Fruit fly (Drosophila melanogaster) whole organism, prepupa: ENCODE results near the gene kibra.

Source experiments
- CG10631 ChIP-seq: fragments of 200-800 bp; sonication (Bioruptor generic); optimal IDR thresholded peaks from 2 replicates; lab custom pipeline; 2016; ENCODE audit warnings: missing biosample characterization, missing genetic modification characterization
- CG10669 ChIP-seq: fragments of 200-800 bp; sonication (Bioruptor generic); optimal IDR thresholded peaks from 3 replicates; lab custom pipeline; 2018; ENCODE audit warnings: missing biosample characterization, mild to moderate bottlenecking, missing genetic modification characterization, moderate library complexity
- CG11294 ChIP-seq: fragments of 200-800 bp; sonication (Bioruptor generic); IDR thresholded peaks from 2 replicates; pipeline ENCODE4 v1.3.6; 2022; ENCODE audit warnings: missing biosample characterization, missing genetic modification characterization
- CG11762 ChIP-seq: fragments of 200-800 bp; sonication (Bioruptor generic); optimal IDR thresholded peaks from 3 replicates; lab custom pipeline; 2016; ENCODE audit warnings: missing biosample characterization, missing genetic modification characterization; ENCODE audit not compliant: insufficient read depth
- CG11902 ChIP-seq: fragments of 200-800 bp; sonication (Bioruptor generic); optimal IDR thresholded peaks from 3 replicates; lab custom pipeline; 2016; ENCODE audit warnings: missing biosample characterization, missing genetic modification characterization
- CG15336 ChIP-seq: fragments of 200-800 bp; sonication (Bioruptor generic); IDR thresholded peaks from 2 replicates; pipeline ENCODE4 v1.3.6; 2022; ENCODE audit warnings: missing biosample characterization, missing genetic modification characterization
- CG1621 ChIP-seq: fragments of 200-800 bp; sonication (Bioruptor generic); optimal IDR thresholded peaks from 3 replicates; lab custom pipeline; 2018; ENCODE audit warnings: missing biosample characterization, mild to moderate bottlenecking, missing genetic modification characterization
- CG3032 ChIP-seq: fragments of 200-800 bp; optimal IDR thresholded peaks from 2 replicates; lab custom pipeline; 2019; ENCODE audit warnings: missing biosample characterization, mild to moderate bottlenecking, missing genetic modification characterization, moderate library complexity
- CG31627 ChIP-seq: fragments of 200-800 bp; sonication (Bioruptor generic); optimal IDR thresholded peaks from 3 replicates; lab custom pipeline; 2016; ENCODE audit warnings: missing biosample characterization, missing genetic modification characterization
- CG32006 ChIP-seq: fragments of 200-800 bp; sonication (Bioruptor generic); optimal IDR thresholded peaks from 3 replicates; lab custom pipeline; 2017; ENCODE audit warnings: missing biosample characterization, mild to moderate bottlenecking, missing genetic modification characterization
- CG34406 ChIP-seq: fragments of 200-800 bp; sonication (Bioruptor generic); optimal IDR thresholded peaks from 3 replicates; lab custom pipeline; 2016; ENCODE audit warnings: missing biosample characterization, missing genetic modification characterization
- CG4318 ChIP-seq: fragments of 200-800 bp; sonication (Bioruptor generic); optimal IDR thresholded peaks from 3 replicates; lab custom pipeline; 2017; ENCODE audit warnings: missing biosample characterization, mild to moderate bottlenecking, missing genetic modification characterization
- CG6163 ChIP-seq: fragments of 200-800 bp; sonication (Bioruptor generic); IDR thresholded peaks from 3 replicates; pipeline ENCODE4 v1.3.6; 2022; ENCODE audit warnings: missing biosample characterization, missing genetic modification characterization
- CG6276 ChIP-seq: fragments of 200-800 bp; sonication (Bioruptor generic); optimal IDR thresholded peaks from 2 replicates; lab custom pipeline; 2017; ENCODE audit warnings: missing biosample characterization, mild to moderate bottlenecking, missing genetic modification characterization
- CG6792 ChIP-seq: fragments of 200-800 bp; sonication (Bioruptor generic); optimal IDR thresholded peaks from 3 replicates; lab custom pipeline; 2016; ENCODE audit warnings: missing biosample characterization, missing genetic modification characterization
- CG6808 ChIP-seq: fragments of 200-800 bp; sonication (Bioruptor generic); optimal IDR thresholded peaks from 3 replicates; lab custom pipeline; 2017; ENCODE audit warnings: missing biosample characterization, missing genetic modification characterization, mild to moderate bottlenecking, moderate library complexity, missing genetic modification reagents
- CG6854 ChIP-seq: fragments of 200-800 bp; sonication (Bioruptor generic); optimal IDR thresholded peaks from 2 replicates; lab custom pipeline; 2017; ENCODE audit warnings: missing biosample characterization, mild to moderate bottlenecking, missing genetic modification characterization
- CG7368 ChIP-seq: fragments of 200-800 bp; sonication (Bioruptor generic); optimal IDR thresholded peaks from 3 replicates; lab custom pipeline; 2016; ENCODE audit warnings: missing biosample characterization, missing genetic modification characterization
- CG8119 ChIP-seq: fragments of 200-800 bp; sonication (Bioruptor generic); IDR thresholded peaks from 3 replicates; pipeline ENCODE4 v1.3.6; 2022; ENCODE audit warnings: missing biosample characterization, missing genetic modification characterization
- CG8319 ChIP-seq: fragments of 200-800 bp; sonication (Bioruptor generic); optimal IDR thresholded peaks from 3 replicates; lab custom pipeline; 2016; ENCODE audit warnings: missing biosample characterization, missing genetic modification characterization
- Eip78C ChIP-seq: fragments of 200-800 bp; sonication (Bioruptor generic); peaks from one replicate; lab custom pipeline; 2016; ENCODE audit warnings: missing biosample characterization, missing genetic modification characterization
- Ets21C ChIP-seq: fragments of 200-800 bp; sonication (Bioruptor generic); optimal IDR thresholded peaks from 3 replicates; lab custom pipeline; 2016; ENCODE audit warnings: missing biosample characterization, missing genetic modification characterization
- Gug ChIP-seq: fragments of 200-800 bp; sonication (Bioruptor generic); IDR thresholded peaks from 2 replicates; pipeline ENCODE4 v1.3.6; 2022; ENCODE audit warnings: missing biosample characterization, missing genetic modification characterization
- Hr38 ChIP-seq: sonication (Bioruptor generic); optimal IDR thresholded peaks from 2 replicates; lab custom pipeline; 2016; ENCODE audit warnings: missing biosample characterization, missing genetic modification characterization
- Hr39 ChIP-seq: fragments of 200-800 bp; sonication (Bioruptor generic); optimal IDR thresholded peaks from 2 replicates; lab custom pipeline; 2016; ENCODE audit warnings: missing biosample characterization, missing genetic modification characterization
- Hr4 ChIP-seq: fragments of 200-800 bp; sonication (Bioruptor generic); optimal IDR thresholded peaks from 3 replicates; lab custom pipeline; 2016; ENCODE audit warnings: missing biosample characterization, missing genetic modification characterization
- Lpt ChIP-seq: fragments of 200-800 bp; sonication (Bioruptor generic); optimal IDR thresholded peaks from 3 replicates; lab custom pipeline; 2016; ENCODE audit warnings: missing biosample characterization, missing genetic modification characterization
- Met ChIP-seq: fragments of 200-800 bp; sonication (Bioruptor generic); optimal IDR thresholded peaks from 3 replicates; lab custom pipeline; 2016; ENCODE audit warnings: missing biosample characterization, missing genetic modification characterization
- OdsH ChIP-seq: fragments of 200-800 bp; sonication (Bioruptor generic); optimal IDR thresholded peaks from 3 replicates; lab custom pipeline; 2016; ENCODE audit warnings: missing biosample characterization, missing genetic modification characterization
- Smox ChIP-seq: fragments of 200-800 bp; sonication (Bioruptor generic); optimal IDR thresholded peaks from 3 replicates; lab custom pipeline; 2016; ENCODE audit warnings: missing biosample characterization, missing genetic modification characterization
- Sox102F ChIP-seq: fragments of 200-800 bp; sonication (Bioruptor generic); optimal IDR thresholded peaks from 2 replicates; lab custom pipeline; 2016; ENCODE audit warnings: missing biosample characterization, mild to moderate bottlenecking, missing genetic modification characterization
- achi ChIP-seq: fragments of 200-800 bp; sonication (Bioruptor generic); optimal IDR thresholded peaks from 3 replicates; lab custom pipeline; 2016; ENCODE audit warnings: missing biosample characterization, missing genetic modification characterization
- cyc ChIP-seq: fragments of 200-800 bp; sonication (Bioruptor generic); optimal IDR thresholded peaks from 3 replicates; lab custom pipeline; 2016; ENCODE audit warnings: missing biosample characterization, missing genetic modification characterization
- dac ChIP-seq: fragments of 200-800 bp; sonication (Bioruptor generic); optimal IDR thresholded peaks from 2 replicates; lab custom pipeline; 2017; ENCODE audit warnings: missing biosample characterization, mild to moderate bottlenecking, missing genetic modification characterization
- dsx ChIP-seq: fragments of 200-800 bp; optimal IDR thresholded peaks from 3 replicates; lab custom pipeline; 2019; ENCODE audit warnings: missing biosample characterization, mild to moderate bottlenecking, missing genetic modification characterization, moderate library complexity; ENCODE audit not compliant: poor library complexity, severe bottlenecking
- esn ChIP-seq: fragments of 200-800 bp; sonication (Bioruptor generic); optimal IDR thresholded peaks from 2 replicates; lab custom pipeline; 2016; ENCODE audit warnings: missing biosample characterization, mild to moderate bottlenecking, missing genetic modification characterization, moderate library complexity
- fd59A ChIP-seq: fragments of 200-800 bp; sonication (Bioruptor generic); optimal IDR thresholded peaks from 2 replicates; lab custom pipeline; 2017; ENCODE audit warnings: missing biosample characterization, mild to moderate bottlenecking, missing genetic modification characterization, missing genetic modification reagents
- lz ChIP-seq: fragments of 200-800 bp; sonication (Bioruptor generic); optimal IDR thresholded peaks from 3 replicates; lab custom pipeline; 2016; ENCODE audit warnings: missing biosample characterization, missing genetic modification characterization
- pdm3 ChIP-seq: fragments of 200-800 bp; sonication (Bioruptor generic); optimal IDR thresholded peaks from 3 replicates; lab custom pipeline; 2016; ENCODE audit warnings: missing biosample characterization, missing genetic modification characterization
- salr ChIP-seq, 2 experiments: fragments of 200-800 bp; sonication (Bioruptor generic); optimal IDR thresholded peaks; 3 replicates each; lab custom pipeline; 2016 to 2018; ENCODE audit warnings: missing biosample characterization in 2 of 2, missing genetic modification characterization in 2 of 2, mild to moderate bottlenecking in 1 of 2
- spab ChIP-seq: fragments of 200-800 bp; sonication (Bioruptor generic); optimal IDR thresholded peaks from 2 replicates; lab custom pipeline; 2017; ENCODE audit warnings: missing biosample characterization, mild to moderate bottlenecking, missing genetic modification characterization, missing genetic modification reagents
- ss ChIP-seq, 2 experiments: fragments of 200-800 bp; sonication (Bioruptor generic); optimal IDR thresholded peaks; 2 replicates in 1 of 2; 3 replicates in 1 of 2; lab custom pipeline; 2017 to 2018; ENCODE audit warnings: mild to moderate bottlenecking in 2 of 2, missing biosample characterization in 2 of 2, missing genetic modification characterization in 2 of 2, moderate library complexity in 1 of 2
- topi ChIP-seq: fragments of 200-800 bp; sonication (Bioruptor generic); optimal IDR thresholded peaks from 3 replicates; lab custom pipeline; 2016; ENCODE audit warnings: missing biosample characterization, missing genetic modification characterization
- vri ChIP-seq: fragments of 200-800 bp; sonication (Bioruptor generic); optimal IDR thresholded peaks from 3 replicates; lab custom pipeline; 2016; ENCODE audit warnings: missing biosample characterization, mild to moderate bottlenecking, missing genetic modification characterization

The kibra gene

dm6 chr3R:14716188-14717075, 7.6 kb downstream of the kibra start (continued):
- TF ChIP-seq CG10631 (GFP tag; lab: Kevin White, UChicago) (peak; percentile 47), CG6808 (GFP tag; lab: Kevin White, UChicago) (peak; percentile 66), Lpt (GFP tag; lab: Kevin White, UChicago) (no peak), CG8319 (peak; percentile 23), CG10669 (GFP tag; lab: Kevin White, UChicago) (peak; percentile 32), Sox102F (GFP tag; lab: Kevin White, UChicago) (peak; percentile 5), CG3032 (peak; percentile 61), OdsH (GFP tag; lab: Kevin White, UChicago) (peak; percentile 20), CG32006 (peak; percentile 43), Ets21C (GFP tag; lab: Kevin White, UChicago) (peak; percentile 14), Hr4 (GFP tag; lab: Kevin White, UChicago) (peak; percentile 7), ss (GFP tag; optimal IDR thresholded peaks at IDR 0.05; lab: Kevin White, UChicago) (peak; percentile 57 to 67), dsx (GFP tag; lab: Kevin White, UChicago) (peak; percentile 75), CG11762 (GFP tag; lab: Kevin White, UChicago) (no peak), CG7368 (GFP tag; lab: Kevin White, UChicago) (no peak), Eip78C (GFP tag; lab: Kevin White, UChicago) (peak; percentile 80), Hr39 (GFP tag; lab: Kevin White, UChicago) (peak; percentile 18)
- TF ChIP-seq, all 60 proteins: peak for 37

dm6 chr3R:14714904-14715588, 9.0 kb downstream of the kibra start:
- peak; percentile 24 for TF ChIP-seq CG11902
- peak; percentile 96 for TF ChIP-seq CG6163
- TF ChIP-seq CG34406: peak; percentile 67
- peak; percentile 90 for TF ChIP-seq fd59A (GFP tag; lab: Kevin White, UChicago)
- peak; percentile 95 for TF ChIP-seq CG4318 (GFP tag; lab: Kevin White, UChicago)
- TF ChIP-seq Ets21C (GFP tag; lab: Kevin White, UChicago): peak; percentile 32
- peak; percentile 96 for TF ChIP-seq CG11294
- TF ChIP-seq Smox (GFP tag; lab: Kevin White, UChicago): peak; percentile 40
- peak; percentile 89 for TF ChIP-seq CG1621 (tag; lab: Kevin White, UChicago)
- TF ChIP-seq CG6854 (GFP tag; lab: Kevin White, UChicago): no peak
- TF ChIP-seq salr (GFP tag; optimal IDR thresholded peaks at IDR 0.05; lab: Kevin White, UChicago): peak; percentile 83 to 96
- peak; percentile 93 for TF ChIP-seq achi
- TF ChIP-seq dac: peak; percentile 95
- peak; percentile 87 for TF ChIP-seq dsx (GFP tag; lab: Kevin White, UChicago)
- TF ChIP-seq Lpt (GFP tag; lab: Kevin White, UChicago): peak; percentile 94
- peak; percentile 68 for TF ChIP-seq lz (GFP tag; lab: Kevin White, UChicago)
- TF ChIP-seq CG10631 (GFP tag; lab: Kevin White, UChicago): peak; percentile 93
- TF ChIP-seq CG7368 (GFP tag; lab: Kevin White, UChicago): peak; percentile 59
- TF ChIP-seq topi (GFP tag; lab: Kevin White, UChicago): peak; percentile 68
- peak; percentile 79 to 83 for TF ChIP-seq ss (GFP tag; optimal IDR thresholded peaks at IDR 0.05; lab: Kevin White, UChicago)
- TF ChIP-seq cyc: peak; percentile 62
- peak; percentile 93 for TF ChIP-seq OdsH (GFP tag; lab: Kevin White, UChicago)
- peak; percentile 99 for TF ChIP-seq CG15336 (GFP tag; lab: Robert Waterston, UW)
- TF ChIP-seq Sox102F (GFP tag; lab: Kevin White, UChicago): peak; percentile 36
- TF ChIP-seq CG8119: peak; percentile 99
- TF ChIP-seq CG32006: peak; percentile 98
- peak; percentile 96 for TF ChIP-seq Gug (GFP tag; lab: Robert Waterston, UW)
- TF ChIP-seq CG6276 (GFP tag; lab: Kevin White, UChicago): peak; percentile 98
- TF ChIP-seq Met: peak; percentile 67
- TF ChIP-seq pdm3 (GFP tag; lab: Kevin White, UChicago): peak; percentile 94
- TF ChIP-seq Eip78C (GFP tag; lab: Kevin White, UChicago): peak; percentile 98
- peak; percentile 25 for TF ChIP-seq vri (GFP tag; lab: Kevin White, UChicago)
- peak; percentile 79 for TF ChIP-seq spab (GFP tag; lab: Kevin White, UChicago)
- peak; percentile 69 for TF ChIP-seq CG6792 (GFP tag; lab: Kevin White, UChicago)
- peak; percentile 54 for TF ChIP-seq CG31627
- TF ChIP-seq Hr38 (GFP tag; lab: Kevin White, UChicago): peak; percentile 75
- peak; percentile 64 for TF ChIP-seq esn (GFP tag; lab: Kevin White, UChicago)
